5 fruit fly cellular contexts compared by ENCODE assay signal in genomic region chr3R:31686692-31687351, dm6.
TF ChIP-seq lines count a peak whose summit lies in the region.

No protein-coding gene starts in this region.

- TF ChIP-seq CTCF in whole organism, embryonic (GFP tag; optimal IDR thresholded peaks at IDR 0.05; lab: Kevin White, UChicago): peak; percentile 22

TF ChIP-seq in whole organism, 6 proteins besides CTCF, POLR2A, EP300 and RAD21:
- TF ChIP-seq EcR (GFP tag; optimal IDR thresholded peaks at IDR 0.05; lab: Kevin White, UChicago) (peak; percentile 83 to 90), usp (GFP tag; optimal IDR thresholded peaks at IDR 0.05; lab: Kevin White, UChicago) (no peak)

TF ChIP-seq in whole organism, embryonic, 481 proteins besides CTCF, POLR2A, EP300 and RAD21 (continues in another document):
- TF ChIP-seq CG8359 (GFP tag; optimal IDR thresholded peaks at IDR 0.05; lab: Kevin White, UChicago; ENCODE audit: borderline replicate concordance): peak; percentile 87
- no peak for TF ChIP-seq Scr (GFP tag; IDR thresholded peaks at IDR 0.05; lab: Robert Waterston, UW; ENCODE audit: partially characterized antibody)
- TF ChIP-seq CG10979 (tag; optimal IDR thresholded peaks at IDR 0.05; lab: Kevin White, UChicago): peak; percentile 97
- TF ChIP-seq CG7372 (GFP tag; IDR thresholded peaks at IDR 0.05; lab: Robert Waterston, UW): peak; percentile 41; the same call in 1 of the 2 replicates
- no peak for TF ChIP-seq CG6765 (GFP tag; optimal IDR thresholded peaks at IDR 0.05; lab: Kevin White, UChicago)
- peak; percentile 66 for TF ChIP-seq lmd (GFP tag; IDR thresholded peaks at IDR 0.05; lab: Robert Waterston, UW)
- TF ChIP-seq CG18764 (GFP tag; optimal IDR thresholded peaks at IDR 0.05; lab: Kevin White, UChicago): peak; percentile 82
- no peak for TF ChIP-seq nerfin-2 (GFP tag; IDR thresholded peaks at IDR 0.05; lab: Robert Waterston, UW; ENCODE audit: partially characterized antibody)
- no peak for TF ChIP-seq tna (GFP tag; IDR thresholded peaks at IDR 0.05; lab: Robert Waterston, UW; ENCODE audit: partially characterized antibody)
- no peak for TF ChIP-seq fru (optimal IDR thresholded peaks at IDR 0.05; lab: Kevin White, UChicago)
- TF ChIP-seq CG4404 (GFP tag; IDR thresholded peaks at IDR 0.05; lab: Robert Waterston, UW): peak; percentile 76
- no peak for TF ChIP-seq CG3995 (GFP tag; optimal IDR thresholded peaks at IDR 0.05; lab: Kevin White, UChicago)
- TF ChIP-seq CrebB (tag; optimal IDR thresholded peaks at IDR 0.05; lab: Kevin White, UChicago): peak; percentile 67
- TF ChIP-seq CG34422 (GFP tag; IDR thresholded peaks at IDR 0.05; lab: Robert Waterston, UW): peak; percentile 75; the same call in 2 of the 3 replicates
- peak; percentile 56 for TF ChIP-seq Sry-β (GFP tag; optimal IDR thresholded peaks at IDR 0.05; lab: Kevin White, UChicago)
- TF ChIP-seq Optix (GFP tag; IDR thresholded peaks at IDR 0.05; lab: Robert Waterston, UW): peak; percentile 84; the same call in 2 of the 3 replicates
- TF ChIP-seq Nf-YC (tag; optimal IDR thresholded peaks at IDR 0.05; lab: Kevin White, UChicago): peak; percentile 25
- TF ChIP-seq CG9215 (GFP tag; IDR thresholded peaks at IDR 0.05; lab: Robert Waterston, UW): peak; percentile 55
- peak; percentile 83 for TF ChIP-seq CG10462 (GFP tag; optimal IDR thresholded peaks at IDR 0.05; lab: Kevin White, UChicago)
- peak; percentile 86 for TF ChIP-seq twi (tag; optimal IDR thresholded peaks at IDR 0.05; lab: Kevin White, UChicago)
- TF ChIP-seq CG9609 (GFP tag; optimal IDR thresholded peaks at IDR 0.05; lab: Kevin White, UChicago): peak; percentile 78

TF ChIP-seq in whole organism, prepupa, 60 proteins besides CTCF, POLR2A, EP300 and RAD21 (continues in another document):
- TF ChIP-seq CG9139 (GFP tag; optimal IDR thresholded peaks at IDR 0.05; lab: Kevin White, UChicago) (peak; percentile 84), Hr38 (GFP tag; optimal IDR thresholded peaks at IDR 0.05; lab: Kevin White, UChicago) (no peak), esn (GFP tag; optimal IDR thresholded peaks at IDR 0.05; lab: Kevin White, UChicago) (peak; percentile 97), Lpt (GFP tag; optimal IDR thresholded peaks at IDR 0.05; lab: Kevin White, UChicago) (peak; percentile 83), Eip78C (GFP tag; lab: Kevin White, UChicago) (peak; percentile 98), CG6792 (GFP tag; optimal IDR thresholded peaks at IDR 0.05; lab: Kevin White, UChicago) (peak; percentile 95), Ets96B (tag; optimal IDR thresholded peaks at IDR 0.05; lab: Kevin White, UChicago) (peak; percentile 86), CG6808 (GFP tag; optimal IDR thresholded peaks at IDR 0.05; lab: Kevin White, UChicago) (peak; percentile 89), CG11902 (GFP tag; optimal IDR thresholded peaks at IDR 0.05; lab: Kevin White, UChicago) (peak; percentile 94), CG8632 (GFP tag; optimal IDR thresholded peaks at IDR 0.05; lab: Kevin White, UChicago) (peak; percentile 90), fd59A (GFP tag; optimal IDR thresholded peaks at IDR 0.05; lab: Kevin White, UChicago) (peak; percentile 86), CG6276 (GFP tag; optimal IDR thresholded peaks at IDR 0.05; lab: Kevin White, UChicago) (peak; percentile 82), CG16779 (tag; optimal IDR thresholded peaks at IDR 0.05; lab: Kevin White, UChicago) (peak; percentile 77), CG11762 (GFP tag; optimal IDR thresholded peaks at IDR 0.05; lab: Kevin White, UChicago; ENCODE audit: insufficient read depth) (peak; percentile 87), svp (GFP tag; lab: Kevin White, UChicago) (peak; percentile 99), lz (GFP tag; optimal IDR thresholded peaks at IDR 0.05; lab: Kevin White, UChicago) (peak; percentile 96), CG6854 (GFP tag; optimal IDR thresholded peaks at IDR 0.05; lab: Kevin White, UChicago) (peak; percentile 96), CG4318 (GFP tag; optimal IDR thresholded peaks at IDR 0.05; lab: Kevin White, UChicago) (peak; percentile 86), pdm3 (GFP tag; optimal IDR thresholded peaks at IDR 0.05; lab: Kevin White, UChicago) (peak; percentile 93), Hr4 (GFP tag; optimal IDR thresholded peaks at IDR 0.05; lab: Kevin White, UChicago) (peak; percentile 91), acj6 (GFP tag; optimal IDR thresholded peaks at IDR 0.05; lab: Kevin White, UChicago) (peak; percentile 96), CG10631 (GFP tag; optimal IDR thresholded peaks at IDR 0.05; lab: Kevin White, UChicago) (peak; percentile 93), CG10669 (GFP tag; optimal IDR thresholded peaks at IDR 0.05; lab: Kevin White, UChicago) (peak; percentile 79)

TF ChIP-seq in whole organism, pupa, 21 proteins besides CTCF, POLR2A, EP300 and RAD21:
- TF ChIP-seq D1 (tag; optimal IDR thresholded peaks at IDR 0.05; lab: Kevin White, UChicago) (peak; percentile 32), CG10348 (GFP tag; IDR thresholded peaks at IDR 0.05; lab: Robert Waterston, UW) (no peak), CG8159 (tag; optimal IDR thresholded peaks at IDR 0.05; lab: Kevin White, UChicago) (peak; percentile 85), gl (tag; optimal IDR thresholded peaks at IDR 0.05; lab: Kevin White, UChicago) (peak; percentile 81), CG32121 (GFP tag; IDR thresholded peaks at IDR 0.05; lab: Robert Waterston, UW) (peak; percentile 76), CG17806 (tag; optimal IDR thresholded peaks at IDR 0.05; lab: Kevin White, UChicago) (peak; percentile 89), Snoo (tag; optimal IDR thresholded peaks at IDR 0.05; lab: Kevin White, UChicago) (peak; percentile 96), CG4496 (GFP tag; IDR thresholded peaks at IDR 0.05; lab: Robert Waterston, UW) (peak; percentile 91), CG34367 (tag; optimal IDR thresholded peaks at IDR 0.05; lab: Kevin White, UChicago) (peak; percentile 89), fd96Ca (GFP tag; IDR thresholded peaks at IDR 0.05; lab: Robert Waterston, UW) (peak; percentile 90), EcR (GFP tag; optimal IDR thresholded peaks at IDR 0.05; lab: Kevin White, UChicago) (peak; percentile 84), CG15710 (tag; optimal IDR thresholded peaks at IDR 0.05; lab: Kevin White, UChicago) (peak; percentile 87), CG12605 (GFP tag; IDR thresholded peaks at IDR 0.05; lab: Robert Waterston, UW) (peak; percentile 80), Pif1B (GFP tag; optimal IDR thresholded peaks at IDR 0.05; lab: Kevin White, UChicago) (peak; percentile 91), CG14655 (GFP tag; optimal IDR thresholded peaks at IDR 0.05; lab: Kevin White, UChicago) (peak; percentile 95), CG13204 (GFP tag; optimal IDR thresholded peaks at IDR 0.05; lab: Kevin White, UChicago) (peak; percentile 87), Ets98B (GFP tag; IDR thresholded peaks at IDR 0.05; lab: Robert Waterston, UW) (peak; percentile 69), CG9948 (tag; optimal IDR thresholded peaks at IDR 0.05; lab: Kevin White, UChicago) (peak; percentile 91), Pif1A (GFP tag; optimal IDR thresholded peaks at IDR 0.05; lab: Kevin White, UChicago) (peak; percentile 91), CG8301 (tag; optimal IDR thresholded peaks at IDR 0.05; lab: Kevin White, UChicago) (peak; percentile 90), rn (GFP tag; IDR thresholded peaks at IDR 0.05; lab: Robert Waterston, UW) (peak; percentile 77)

TF ChIP-seq in whole organism, wandering third instar larva, 38 proteins besides CTCF, POLR2A, EP300 and RAD21 (continues in another document):
- TF ChIP-seq Rel (GFP tag; optimal IDR thresholded peaks at IDR 0.05; lab: Kevin White, UChicago) (no peak), Rel (tag; optimal IDR thresholded peaks at IDR 0.05; lab: Kevin White, UChicago) (peak; percentile 61), Hr78 (GFP tag; optimal IDR thresholded peaks at IDR 0.05; lab: Kevin White, UChicago) (no peak), tai (GFP tag; optimal IDR thresholded peaks at IDR 0.05; lab: Kevin White, UChicago) (peak; percentile 57), Hr83 (GFP tag; optimal IDR thresholded peaks at IDR 0.05; lab: Kevin White, UChicago; ENCODE audit: poor library complexity, severe bottlenecking) (no peak), CG32264 (GFP tag; optimal IDR thresholded peaks at IDR 0.05; lab: Kevin White, UChicago) (no peak), rgr (GFP tag; optimal IDR thresholded peaks at IDR 0.05; lab: Kevin White, UChicago) (peak; percentile 83), usp (GFP tag; optimal IDR thresholded peaks at IDR 0.05; lab: Kevin White, UChicago) (no peak), br (GFP tag; optimal IDR thresholded peaks at IDR 0.05; lab: Kevin White, UChicago) (peak; percentile 83), Sp1 (GFP tag; optimal IDR thresholded peaks at IDR 0.05; lab: Kevin White, UChicago) (peak; percentile 89), brk (GFP tag; optimal IDR thresholded peaks at IDR 0.05; lab: Kevin White, UChicago) (peak; percentile 59), foxo (GFP tag; optimal IDR thresholded peaks at IDR 0.05; lab: Kevin White, UChicago) (peak in 1 of 2 experiments; percentile 91), woc (GFP tag; optimal IDR thresholded peaks at IDR 0.05; lab: Kevin White, UChicago) (peak; percentile 63), dl (GFP tag; optimal IDR thresholded peaks at IDR 0.05; lab: Kevin White, UChicago; ENCODE audit: insufficient read depth in 1 of 2, partially characterized antibody in 2 of 2) (no peak), Mio (GFP tag; optimal IDR thresholded peaks at IDR 0.05; lab: Kevin White, UChicago) (no peak), Dif (GFP tag; optimal IDR thresholded peaks at IDR 0.05; lab: Kevin White, UChicago; ENCODE audit: partially characterized antibody) (no peak), lola (GFP tag; optimal IDR thresholded peaks at IDR 0.05; lab: Kevin White, UChicago) (no peak), Abd-B (GFP tag; optimal IDR thresholded peaks at IDR 0.05; lab: Kevin White, UChicago) (no peak), Dfd (GFP tag; optimal IDR thresholded peaks at IDR 0.05; lab: Kevin White, UChicago) (no peak), pan (optimal IDR thresholded peaks at IDR 0.05; lab: Kevin White, UChicago) (no peak), Vsx2 (GFP tag; optimal IDR thresholded peaks at IDR 0.05; lab: Kevin White, UChicago; ENCODE audit: partially characterized antibody) (no peak), CrebA (GFP tag; optimal IDR thresholded peaks at IDR 0.05; lab: Kevin White, UChicago; ENCODE audit: borderline replicate concordance) (no peak), fru (GFP tag; optimal IDR thresholded peaks at IDR 0.05; lab: Kevin White, UChicago) (peak; percentile 92), Myc (optimal IDR thresholded peaks at IDR 0.05; lab: Kevin White, UChicago) (no peak), N (GFP tag; optimal IDR thresholded peaks at IDR 0.05; lab: Kevin White, UChicago) (no peak), OdsH (GFP tag; optimal IDR thresholded peaks at IDR 0.05; lab: Kevin White, UChicago) (peak; percentile 84), HLH106 (tag; optimal IDR thresholded peaks at IDR 0.05; lab: Kevin White, UChicago) (peak; percentile 85), Jra (GFP tag; optimal IDR thresholded peaks at IDR 0.05; lab: Kevin White, UChicago) (peak; percentile 65), sv (GFP tag; optimal IDR thresholded peaks at IDR 0.05; lab: Kevin White, UChicago) (peak; percentile 81), jim (GFP tag; optimal IDR thresholded peaks at IDR 0.05; lab: Kevin White, UChicago) (no peak), CG9705 (GFP tag; optimal IDR thresholded peaks at IDR 0.05; lab: Kevin White, UChicago) (peak; percentile 79)
